Fruit fly (Drosophila melanogaster) S2 (cell line): ENCODE measurements around the gene CG6040.

Experiments used
- CG8478 ChIP-seq: fragments of >200 bp; optimal IDR thresholded peaks from 2 replicates; lab custom pipeline; 2018
- CTCF ChIP-seq, 2 experiments: fragments of >200 bp; optimal IDR thresholded peaks; 2 replicates each; lab custom pipeline; 2018

CG6040 gene

DNA sequence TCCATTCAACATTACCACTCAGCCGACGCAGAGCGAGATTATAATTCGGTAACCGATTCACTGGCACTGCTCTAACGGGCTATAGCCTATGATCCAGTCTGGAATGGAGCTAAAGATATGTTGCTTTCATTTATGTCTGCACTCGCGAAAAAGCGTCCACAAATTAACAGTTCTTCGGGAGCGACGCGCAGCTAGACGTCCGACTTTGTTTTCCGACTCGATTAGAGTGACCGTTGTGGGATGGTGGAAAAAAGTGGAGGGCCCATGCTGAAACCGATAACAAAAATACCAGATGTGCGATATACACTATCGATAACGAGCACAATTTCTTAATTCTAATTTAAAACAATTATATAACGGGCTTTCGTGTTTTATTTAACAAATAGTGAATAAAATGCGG lies 2.7 kb upstream of the CG6040 start, which contains the start of gene cdi:
cdi (minus strand) TSS at position 232 of the 400 bp plus-strand sequence.
- TF ChIP-seq CG8478 (lab: Kevin White, UChicago) (no peak), CTCF (optimal IDR thresholded peaks at IDR 0.05; lab: Kevin White, UChicago) (peak in 1 of 2 experiments; percentile 2)

DNA sequence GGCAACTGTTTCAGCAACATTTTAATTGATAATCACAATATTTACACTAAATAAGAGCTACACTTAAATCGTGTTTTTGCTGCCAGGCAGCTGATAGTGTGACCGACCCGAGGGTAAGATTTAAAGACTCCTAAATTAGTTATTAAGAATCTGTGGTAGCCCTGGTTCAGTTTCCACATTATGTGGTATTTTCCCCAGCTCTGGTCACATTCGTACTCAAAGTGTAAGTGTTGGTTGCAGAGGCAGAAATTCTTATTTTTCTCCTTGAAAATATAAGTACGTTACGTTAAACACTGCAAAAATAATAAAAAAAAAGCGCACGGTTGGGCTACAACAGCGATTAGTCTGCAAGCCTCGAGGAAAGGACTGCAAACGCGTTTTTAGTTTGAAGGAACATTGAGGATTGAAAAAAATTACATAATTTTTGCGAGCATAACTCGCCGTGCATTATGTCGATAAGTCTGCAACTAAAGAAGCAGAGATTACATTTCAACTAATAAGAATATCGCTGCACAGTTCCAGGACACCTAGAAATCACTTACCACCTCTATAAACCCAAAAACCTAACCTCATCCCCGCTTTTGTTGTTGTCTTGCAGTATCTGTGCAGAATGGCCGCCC lies 1.9 kb upstream of the CG6040 start, which contains the start of the genes mRpL55 and ATPsynD:
mRpL55 (minus strand) TSS at position 107 of the 620 bp plus-strand sequence.
ATPsynD (plus strand) TSS at position 202 of the 620 bp plus-strand sequence.
- TF ChIP-seq CG8478 (lab: Kevin White, UChicago) (no peak), CTCF (optimal IDR thresholded peaks at IDR 0.05; lab: Kevin White, UChicago) (peak in 1 of 2 experiments; percentile 28)

DNA sequence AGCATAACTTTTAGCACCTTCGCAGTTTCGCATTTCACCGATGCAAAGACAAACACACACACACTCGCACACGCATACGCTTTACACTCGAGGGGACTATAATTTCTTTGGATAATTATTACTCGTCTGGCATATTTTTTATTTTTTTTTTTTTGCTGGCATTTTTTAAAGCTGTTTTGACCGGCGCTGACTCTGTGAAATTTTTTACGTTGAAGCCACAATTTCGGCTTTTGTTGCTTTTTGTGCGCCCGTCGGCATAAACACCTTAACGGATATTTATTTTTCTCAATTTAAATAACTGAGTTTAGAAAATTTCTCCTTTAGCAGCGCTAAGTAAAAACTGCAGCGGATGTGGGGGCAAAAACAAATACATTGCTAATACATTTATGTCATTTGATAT lies 1.5 kb downstream of the CG6040 start:
- TF ChIP-seq CTCF (optimal IDR thresholded peaks at IDR 0.05; lab: Kevin White, UChicago) = no peak
- TF ChIP-seq CG8478 (lab: Kevin White, UChicago) = no peak

DNA sequence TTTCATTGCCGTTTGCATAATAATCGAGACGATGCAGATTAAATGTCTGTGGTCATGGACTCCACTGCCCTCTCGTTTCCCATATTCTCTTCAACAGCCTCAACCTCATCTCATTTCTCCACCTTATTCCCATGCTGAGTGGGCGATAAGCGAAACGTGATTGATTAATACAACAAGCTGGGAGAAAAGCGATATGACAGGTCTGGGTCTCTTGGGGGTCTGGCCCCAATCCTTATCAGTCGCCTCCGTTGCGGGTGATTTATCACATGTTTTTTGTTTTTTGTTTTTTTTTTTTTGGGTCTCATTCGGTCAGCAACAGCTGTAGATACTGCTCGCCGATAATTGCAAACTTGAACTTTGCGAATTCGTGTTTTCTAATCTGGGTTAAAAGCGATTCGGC lies 3.3 kb downstream of the CG6040 start:
- TF ChIP-seq CTCF (optimal IDR thresholded peaks at IDR 0.05; lab: Kevin White, UChicago) (no peak), CG8478 (lab: Kevin White, UChicago) (no peak)

DNA sequence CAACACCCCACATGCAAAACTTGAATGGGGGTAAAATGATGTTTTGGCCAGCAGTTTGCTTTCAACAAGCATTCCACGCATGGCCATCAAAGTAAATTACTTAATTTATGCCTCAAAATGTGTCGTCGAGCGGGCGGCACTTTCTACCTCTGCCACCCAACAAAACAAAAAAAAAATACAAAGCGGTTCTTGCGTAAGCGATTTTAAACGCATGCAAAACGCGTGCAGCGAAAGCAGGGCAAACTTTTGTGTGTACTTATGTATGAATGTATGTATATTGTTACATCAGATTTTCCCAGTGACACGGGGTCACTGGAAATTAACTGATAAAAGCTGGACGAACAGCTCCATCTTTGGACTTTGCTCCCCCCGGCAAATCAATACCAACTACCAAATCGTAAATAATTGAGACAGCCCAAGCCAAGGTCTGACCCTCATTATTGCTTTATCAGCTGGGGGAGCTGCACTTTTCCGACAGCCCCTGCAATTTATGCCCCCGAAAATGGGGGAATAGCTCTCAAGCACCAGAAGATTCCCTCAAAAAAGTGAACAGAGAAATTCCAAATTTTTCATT lies 4.6 kb downstream of the CG6040 start:
- TF ChIP-seq CTCF (optimal IDR thresholded peaks at IDR 0.05; lab: Kevin White, UChicago) (no peak), CG8478 (lab: Kevin White, UChicago) (no peak)

DNA sequence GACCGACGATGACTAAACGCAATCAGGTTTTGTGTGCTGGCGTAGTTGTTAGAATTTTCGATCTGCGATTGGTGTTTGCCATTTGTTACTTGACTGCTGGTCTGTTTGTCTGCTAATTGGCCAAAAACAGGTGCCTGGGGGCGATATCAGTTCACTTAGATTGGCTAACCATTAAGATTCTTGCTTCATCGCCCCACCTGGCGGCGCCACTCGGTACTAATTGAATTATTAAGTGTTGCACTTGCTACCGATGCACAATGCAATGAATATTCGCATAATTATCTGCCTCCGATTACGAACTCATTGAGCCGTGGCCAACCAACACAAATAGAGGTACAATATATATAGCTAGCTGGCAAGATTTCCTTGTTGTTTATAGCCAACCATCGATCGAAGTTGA lies 6.4 kb downstream of the CG6040 start:
- TF ChIP-seq CTCF (optimal IDR thresholded peaks at IDR 0.05; lab: Kevin White, UChicago) (peak; percentile 63 to 66), CG8478 (lab: Kevin White, UChicago) (no peak)

DNA sequence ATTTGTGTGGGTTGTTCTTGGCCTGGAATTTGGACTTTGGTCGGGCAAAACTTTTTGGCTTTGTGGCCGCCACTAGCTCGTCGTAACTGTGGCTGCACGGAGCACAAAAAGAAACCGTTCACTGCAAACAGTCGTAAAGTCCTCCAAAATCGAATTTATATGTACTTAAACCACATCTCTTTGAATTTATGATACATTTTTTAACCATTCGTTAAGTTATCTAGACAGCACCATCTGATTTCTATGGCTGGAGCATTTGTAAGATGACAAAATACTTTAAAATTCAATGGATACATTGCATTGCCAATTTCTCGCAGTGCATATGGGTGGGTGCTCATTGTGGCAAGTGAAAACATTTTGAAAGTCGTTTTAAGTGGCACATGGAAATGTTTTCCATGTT lies 7.4 kb downstream of the CG6040 start:
- TF ChIP-seq CG8478 (lab: Kevin White, UChicago) (no peak), CTCF (optimal IDR thresholded peaks at IDR 0.05; lab: Kevin White, UChicago) (no peak)

DNA sequence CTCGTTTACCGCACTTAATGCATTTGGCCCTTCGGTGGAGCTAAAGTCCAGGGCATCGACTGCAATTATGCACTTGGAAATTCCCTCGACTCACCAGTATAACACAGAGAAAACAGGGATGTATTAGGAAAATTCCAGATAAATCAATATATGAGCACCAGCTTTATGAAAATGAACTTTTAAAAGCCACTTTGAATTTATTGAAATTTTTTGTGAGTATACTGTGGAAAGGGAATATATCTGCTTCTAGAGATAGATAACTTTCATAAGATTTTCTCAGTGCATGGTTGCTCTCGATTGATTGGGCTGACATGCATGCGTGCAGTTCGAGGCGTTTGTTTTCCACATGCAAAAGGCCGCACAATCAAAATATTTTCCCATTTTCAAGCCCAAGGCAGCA lies 9.1 kb downstream of the CG6040 start:
- TF ChIP-seq CG8478 (lab: Kevin White, UChicago) (no peak), CTCF (optimal IDR thresholded peaks at IDR 0.05; lab: Kevin White, UChicago) (no peak)

DNA sequence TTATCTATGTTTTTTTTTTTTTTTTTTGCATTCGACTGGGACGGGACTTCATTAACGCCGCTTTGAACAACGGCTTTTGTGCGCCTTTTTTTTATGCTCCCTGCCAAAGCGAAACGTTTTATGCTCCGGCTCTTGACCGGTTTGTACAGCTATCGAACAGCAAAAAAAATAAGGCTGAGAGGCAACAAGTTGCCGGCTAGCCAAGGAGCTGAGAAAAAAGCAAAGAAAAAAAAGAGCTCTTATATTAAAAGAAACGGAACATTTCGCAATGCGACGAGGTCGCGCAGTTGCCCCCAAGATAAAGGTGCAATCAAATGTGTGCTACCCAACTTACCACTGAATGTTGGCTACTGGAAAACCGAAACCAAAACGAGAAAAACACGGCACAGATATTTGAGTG lies 9.7 kb downstream of the CG6040 start:
- TF ChIP-seq CTCF (optimal IDR thresholded peaks at IDR 0.05; lab: Kevin White, UChicago) (no peak), CG8478 (lab: Kevin White, UChicago) (no peak)

DNA sequence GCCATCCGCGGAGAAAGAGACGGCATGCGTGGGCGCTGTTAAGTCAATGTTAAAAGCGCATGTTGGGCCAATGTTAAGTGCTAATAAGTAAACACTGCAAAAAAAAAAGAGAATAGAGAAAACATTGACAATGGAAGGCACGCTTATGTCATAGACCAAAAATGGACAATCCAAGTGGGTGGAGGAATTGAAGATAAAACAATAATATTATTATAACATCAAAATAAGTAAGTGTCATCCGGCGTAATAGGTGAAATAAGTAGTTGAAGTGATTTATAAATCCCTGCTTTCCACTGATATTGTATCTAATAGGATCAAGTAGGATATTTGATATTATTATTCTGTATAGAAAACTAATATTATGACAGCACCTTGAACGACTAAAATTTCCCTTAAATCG lies 10.3 kb downstream of the CG6040 start:
- TF ChIP-seq CTCF (optimal IDR thresholded peaks at IDR 0.05; lab: Kevin White, UChicago) (no peak), CG8478 (lab: Kevin White, UChicago) (no peak)

DNA sequence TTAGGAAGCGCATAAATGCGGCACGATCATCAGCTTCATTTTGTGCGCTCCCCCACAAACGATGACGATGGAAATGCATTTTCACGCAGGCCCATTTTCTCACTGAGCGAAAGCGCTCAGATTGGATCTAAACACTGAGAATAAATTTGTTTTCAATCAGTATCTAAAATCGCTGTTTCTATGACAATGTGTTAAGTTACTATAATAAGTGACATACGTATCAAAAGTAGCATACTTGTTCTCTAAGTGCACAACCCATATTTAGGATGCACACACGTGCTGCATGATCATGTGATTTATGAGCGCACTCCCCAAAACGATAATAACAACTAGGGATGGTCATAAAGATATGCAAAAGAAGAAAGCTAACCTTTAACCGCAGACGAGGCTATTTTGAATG lies 11.4 kb downstream of the CG6040 start:
- TF ChIP-seq CTCF (optimal IDR thresholded peaks at IDR 0.05; lab: Kevin White, UChicago) = no peak
- TF ChIP-seq CG8478 (lab: Kevin White, UChicago) = no peak

DNA sequence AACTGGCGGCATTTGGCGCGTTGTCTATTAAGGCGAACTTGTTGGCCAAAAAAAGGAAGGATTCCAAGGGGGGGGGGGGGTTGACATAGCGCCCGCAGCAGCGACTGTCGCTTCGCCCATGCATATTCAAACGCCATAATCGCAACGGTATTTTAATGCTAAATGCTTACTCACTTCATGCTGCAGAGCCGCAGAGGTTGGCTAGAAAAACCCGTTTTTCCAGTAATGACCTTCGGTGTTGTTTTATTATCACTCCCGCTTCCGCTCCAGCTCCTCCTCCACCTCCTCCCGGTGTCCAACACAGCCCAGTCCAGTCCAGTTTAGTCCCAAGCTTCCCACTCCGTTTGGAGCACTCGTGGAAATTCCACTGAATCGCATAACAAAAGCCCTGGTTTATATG lies 14.4 kb downstream of the CG6040 start:
- TF ChIP-seq CG8478 (lab: Kevin White, UChicago) (no peak), CTCF (optimal IDR thresholded peaks at IDR 0.05; lab: Kevin White, UChicago) (no peak)

DNA sequence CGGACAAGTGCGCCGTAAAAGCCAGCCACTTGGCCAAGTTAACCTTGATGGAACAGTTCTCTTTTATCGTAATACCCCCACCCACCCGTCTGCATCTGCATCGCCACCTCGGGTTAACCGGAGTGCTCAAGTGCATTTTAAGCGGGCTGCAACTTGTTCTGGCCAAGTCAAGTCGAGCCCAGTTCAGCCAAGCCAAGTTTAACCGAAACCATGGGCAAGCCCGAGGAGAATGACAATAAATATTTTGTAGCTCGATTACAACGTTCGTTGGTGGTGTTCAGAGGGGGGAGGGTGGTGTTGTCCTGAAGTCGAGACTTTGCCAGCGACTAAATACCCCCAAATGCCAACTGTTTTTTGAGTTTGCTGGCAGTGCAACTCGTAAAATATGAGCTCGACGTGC lies 15.6 kb downstream of the CG6040 start:
- TF ChIP-seq CTCF (optimal IDR thresholded peaks at IDR 0.05; lab: Kevin White, UChicago) = no peak
- TF ChIP-seq CG8478 (lab: Kevin White, UChicago) = no peak

DNA sequence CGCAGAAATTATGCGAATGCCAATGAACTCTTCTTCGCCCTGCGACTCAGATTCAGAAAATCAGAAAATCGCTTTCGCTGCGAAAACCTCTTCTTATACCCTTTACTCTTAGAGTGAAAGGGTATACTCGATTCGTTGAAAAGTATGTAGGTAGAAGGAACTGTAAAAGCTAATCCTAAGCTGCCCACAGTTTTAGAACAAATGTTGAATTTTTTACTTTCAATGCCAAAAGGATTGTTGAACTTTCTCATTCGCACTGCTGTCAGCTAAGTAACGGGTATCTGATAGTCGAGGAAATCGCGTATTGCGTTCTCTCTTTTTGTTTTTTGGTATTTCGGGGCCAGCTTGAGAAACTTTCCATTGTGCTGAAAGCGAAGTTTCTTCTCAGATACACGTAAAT lies 17.1 kb downstream of the CG6040 start:
- TF ChIP-seq CTCF (optimal IDR thresholded peaks at IDR 0.05; lab: Kevin White, UChicago) = no peak
- no peak for TF ChIP-seq CG8478 (lab: Kevin White, UChicago)

DNA sequence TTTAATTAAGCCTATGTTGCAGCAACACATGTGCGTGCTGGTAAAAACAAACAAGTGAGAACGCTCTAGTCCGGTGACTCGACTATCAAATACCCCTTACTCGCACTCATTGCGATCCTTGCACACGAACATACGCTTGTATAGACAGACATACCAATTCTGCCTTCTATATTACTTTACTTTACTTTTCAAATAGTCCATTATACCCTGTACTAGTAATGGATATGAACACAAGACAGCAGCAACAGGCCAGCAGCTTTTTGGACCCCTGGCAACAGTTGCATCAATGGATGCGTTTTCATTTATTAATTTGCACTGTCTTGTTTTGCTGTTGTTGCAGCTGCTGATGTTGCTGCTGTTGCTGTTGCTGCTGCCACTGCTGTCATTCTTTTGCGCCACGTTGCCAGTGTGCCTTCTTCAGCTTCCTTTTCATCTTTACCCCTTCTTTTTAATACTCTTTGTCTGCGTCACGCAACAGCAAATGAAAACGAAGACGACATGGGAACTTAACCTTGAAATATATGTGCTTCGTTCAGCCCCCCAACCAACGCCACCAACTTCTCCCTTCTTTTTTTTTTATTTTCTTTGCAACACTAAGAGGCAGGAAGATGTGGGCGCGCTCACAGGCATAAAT lies 21.9 kb downstream of the CG6040 start:
- no peak for TF ChIP-seq CG8478 (lab: Kevin White, UChicago)
- TF ChIP-seq CTCF (optimal IDR thresholded peaks at IDR 0.05; lab: Kevin White, UChicago) = no peak
